Worm (Caenorhabditis elegans) whole organism, late embryonic: ENCODE data around the gene D2062.1.
"Not testable (repeated sequence)": the region's sequence is repeated elsewhere in the genome, so short reads cannot be mapped to it uniquely, and the experiment has no call there.

Experiments used
- C08G9.2 ChIP-seq: sonication (generic microtip); optimal IDR thresholded peaks from 2 replicates; lab custom pipeline; 2016; ENCODE audit warnings: mild to moderate bottlenecking, missing genetic modification characterization, moderate library complexity, missing compliant biosample characterization
- C38D4.7 ChIP-seq: fragments of 200-800 bp; sonication (Bioruptor generic); optimal IDR thresholded peaks from 2 replicates; lab custom pipeline; 2018; ENCODE audit warnings: mild to moderate bottlenecking, missing genetic modification characterization, moderate library complexity, missing compliant biosample characterization
- K02D7.2 ChIP-seq: sonication (generic microtip); optimal IDR thresholded peaks from 2 replicates; lab custom pipeline; 2017; ENCODE audit warnings: mild to moderate bottlenecking, missing genetic modification characterization, missing compliant biosample characterization
- K09A11.1 ChIP-seq: sonication (generic microtip); optimal IDR thresholded peaks from 2 replicates; lab custom pipeline; 2017; ENCODE audit warnings: antibody characterized with exemption, mild to moderate bottlenecking, missing genetic modification characterization, missing compliant biosample characterization; ENCODE audit not compliant: insufficient read depth
- ahr-1 ChIP-seq: sonication (generic microtip); optimal IDR thresholded peaks from 2 replicates; lab custom pipeline; 2016; ENCODE audit warnings: missing genetic modification characterization, missing compliant biosample characterization
- ceh-14 ChIP-seq: sonication (generic microtip); optimal IDR thresholded peaks from 2 replicates; lab custom pipeline; 2016; ENCODE audit warnings: missing genotype, missing genetic modification characterization, missing compliant biosample characterization
- ceh-2 ChIP-seq: sonication (generic microtip); optimal IDR thresholded peaks from 2 replicates; lab custom pipeline; 2016; ENCODE audit warnings: missing genotype, missing genetic modification characterization, missing compliant biosample characterization
- ceh-24 ChIP-seq: sonication (generic microtip); optimal IDR thresholded peaks from 2 replicates; lab custom pipeline; 2016; ENCODE audit warnings: mild to moderate bottlenecking, missing genetic modification characterization, missing compliant biosample characterization
- ceh-30 ChIP-seq: fragments of 150-350 bp; optimal IDR thresholded peaks from 2 replicates; lab custom pipeline; 2014; ENCODE audit warnings: missing biosample characterization, missing genetic modification characterization
- ceh-34 ChIP-seq: sonication (generic microtip); optimal IDR thresholded peaks from 2 replicates; lab custom pipeline; 2016; ENCODE audit warnings: mild to moderate bottlenecking, missing genetic modification characterization, missing compliant biosample characterization
- ceh-45 ChIP-seq: fragments of 200-800 bp; sonication (Bioruptor generic); IDR thresholded peaks from 2 replicates; pipeline ENCODE4 v1.3.6; 2022; ENCODE audit warnings: missing genetic modification reagents, missing genetic modification characterization, missing compliant biosample characterization
- ceh-48 ChIP-seq: sonication (generic microtip); optimal IDR thresholded peaks from 2 replicates; lab custom pipeline; 2016; ENCODE audit warnings: missing genetic modification characterization, inconsistent platforms, missing compliant biosample characterization
- ceh-9 ChIP-seq: sonication (generic microtip); optimal IDR thresholded peaks from 2 replicates; lab custom pipeline; 2016; ENCODE audit warnings: mild to moderate bottlenecking, missing genetic modification characterization, inconsistent platforms, missing compliant biosample characterization
- elt-4 ChIP-seq: sonication (generic microtip); optimal IDR thresholded peaks from 2 replicates; lab custom pipeline; 2016; ENCODE audit warnings: missing genetic modification characterization, missing compliant biosample characterization
- ets-4 ChIP-seq: sonication (generic microtip); optimal IDR thresholded peaks from 2 replicates; lab custom pipeline; 2016; ENCODE audit warnings: missing genetic modification characterization, missing compliant biosample characterization
- eyg-1 ChIP-seq: sonication (generic microtip); optimal IDR thresholded peaks from 2 replicates; lab custom pipeline; 2016; ENCODE audit warnings: missing genotype, missing genetic modification characterization, missing compliant biosample characterization
- gmeb-2 ChIP-seq: sonication (generic microtip); optimal IDR thresholded peaks from 2 replicates; lab custom pipeline; 2016; ENCODE audit warnings: missing genetic modification characterization, inconsistent platforms, missing compliant biosample characterization
- hlh-13 ChIP-seq: fragments of 200-800 bp; sonication (Bioruptor generic); optimal IDR thresholded peaks from 2 replicates; lab custom pipeline; 2018; ENCODE audit warnings: mild to moderate bottlenecking, missing genetic modification characterization, missing compliant biosample characterization
- hlh-30 ChIP-seq: sonication (generic microtip); optimal IDR thresholded peaks from 2 replicates; lab custom pipeline; 2017; ENCODE audit warnings: antibody characterized with exemption, missing genetic modification characterization, missing compliant biosample characterization; ENCODE audit not compliant: insufficient read depth
- hlh-6 ChIP-seq: sonication (generic microtip); optimal IDR thresholded peaks from 2 replicates; lab custom pipeline; 2016; ENCODE audit warnings: missing genotype, missing genetic modification characterization, missing compliant biosample characterization
- hlh-8 ChIP-seq: sonication (generic microtip); optimal IDR thresholded peaks from 2 replicates; lab custom pipeline; 2016; ENCODE audit warnings: missing genotype, missing genetic modification characterization, missing compliant biosample characterization
- lin-11 ChIP-seq: fragments of 200-800 bp; sonication (Bioruptor generic); optimal IDR thresholded peaks from 2 replicates; lab custom pipeline; 2018; ENCODE audit warnings: mild to moderate bottlenecking, missing genetic modification characterization, missing compliant biosample characterization
- nhr-11 ChIP-seq: fragments of 150-350 bp; optimal IDR thresholded peaks from 2 replicates; lab custom pipeline; 2014; ENCODE audit warnings: missing biosample characterization, missing genetic modification characterization
- pat-9 ChIP-seq: fragments of 200-800 bp; sonication (Bioruptor generic); optimal IDR thresholded peaks from 2 replicates; lab custom pipeline; 2018; ENCODE audit warnings: mild to moderate bottlenecking, missing genetic modification characterization, moderate library complexity, missing compliant biosample characterization
- pax-1 ChIP-seq: fragments of 150-350 bp; optimal IDR thresholded peaks from 2 replicates; lab custom pipeline; 2014; ENCODE audit warnings: missing biosample characterization, missing genetic modification characterization
- pha-4 ChIP-seq: fragments of 150-350 bp; optimal IDR thresholded peaks from 2 replicates; lab custom pipeline; 2018; ENCODE audit warnings: missing biosample characterization, missing genetic modification reagents, missing genetic modification characterization
- pqm-1 ChIP-seq: sonication (generic microtip); optimal IDR thresholded peaks from 2 replicates; lab custom pipeline; 2016; ENCODE audit warnings: missing genetic modification characterization, missing compliant biosample characterization
- pros-1 ChIP-seq: fragments of 150-350 bp; optimal IDR thresholded peaks from 2 replicates; lab custom pipeline; 2014; ENCODE audit warnings: missing biosample characterization, missing genetic modification reagents, missing genetic modification characterization
- ref-2 ChIP-seq: sonication (generic microtip); optimal IDR thresholded peaks from 2 replicates; lab custom pipeline; 2016; ENCODE audit warnings: missing genetic modification characterization, missing compliant biosample characterization
- ttx-3 ChIP-seq: sonication (generic microtip); optimal IDR thresholded peaks from 2 replicates; lab custom pipeline; 2016; ENCODE audit warnings: missing genetic modification reagents, missing genetic modification characterization, missing compliant biosample characterization
- unc-3 ChIP-seq, 2 experiments: fragments of 200-800 bp in 1 of 2; sonication (Bioruptor generic) in 1 of 2; sonication (generic microtip) in 1 of 2; conservative IDR thresholded peaks in 1 of 2; optimal IDR thresholded peaks in 1 of 2; 2 replicates each; pipeline versions ENCODE4 v1.3.6 to Lab custom; 2016 to 2022; ENCODE audit warnings: missing compliant biosample characterization in 2 of 2, missing genetic modification characterization in 2 of 2, missing genetic modification reagents in 1 of 2
- unc-42 ChIP-seq: sonication (generic microtip); optimal IDR thresholded peaks from 2 replicates; lab custom pipeline; 2016; ENCODE audit warnings: missing genotype, missing genetic modification characterization, missing compliant biosample characterization
- zip-5 ChIP-seq: sonication (generic microtip); optimal IDR thresholded peaks from 2 replicates; lab custom pipeline; 2016; ENCODE audit warnings: missing genetic modification characterization, missing compliant biosample characterization

The D2062.1 gene

ce11 chrII:2616634-2617033 lies 14.6 kb upstream of the D2062.1 start, which contains the start of gene msrp-5:
Gene msrp-5, plus strand, starts transcription at chrII:2616934.
- TF ChIP-seq ref-2 (tag; lab: Kevin White, UChicago); pqm-1; ceh-2 (tag; lab: Kevin White, UChicago): not testable (repeated sequence)

- not testable (repeated sequence) for TF ChIP-seq ceh-48, ceh-24, eyg-1 (tag; lab: Kevin White, UChicago)
These were observed 12.1 kb upstream of the D2062.1 start, which contains the start of gene msrp-6 for ce11 chrII:2619148-2619547. Gene msrp-6, plus strand, starts transcription at chrII:2619448.

- TF ChIP-seq pat-9 (tag; lab: Kevin White, UChicago): no peak
- TF ChIP-seq K02D7.2 (tag; lab: Kevin White, UChicago): no peak
- TF ChIP-seq K09A11.1 (tag; lab: Kevin White, UChicago): no peak
- no peak for TF ChIP-seq ttx-3 (tag; lab: Kevin White, UChicago)
- TF ChIP-seq ceh-34 (tag; lab: Kevin White, UChicago): no peak
- no peak for TF ChIP-seq C38D4.7 (GFP tag; lab: Kevin White, UChicago)
- no peak for TF ChIP-seq zip-5
- TF ChIP-seq hlh-6 (tag; lab: Kevin White, UChicago): no peak
- no peak for TF ChIP-seq C08G9.2 (tag; lab: Kevin White, UChicago)
- TF ChIP-seq gmeb-2 (tag; lab: Kevin White, UChicago): no peak
- no peak for TF ChIP-seq unc-42 (tag; lab: Kevin White, UChicago)
- no peak for TF ChIP-seq ceh-24 (tag; lab: Kevin White, UChicago)
- no peak for TF ChIP-seq hlh-30
- no peak for TF ChIP-seq hlh-8 (tag; lab: Kevin White, UChicago)
- no peak for TF ChIP-seq nhr-11
- TF ChIP-seq ahr-1 (tag; lab: Kevin White, UChicago): no peak
- no peak for TF ChIP-seq ceh-9 (tag; lab: Kevin White, UChicago)
- no peak for TF ChIP-seq lin-11 (tag; lab: Kevin White, UChicago)
- TF ChIP-seq, all 69 proteins: peak for 0
These were observed 8.8 kb upstream of the D2062.1 start, which contains the start of gene D2062.5 for ce11 chrII:2622480-2622879. Gene D2062.5, plus strand, starts transcription at chrII:2622780.

- TF ChIP-seq ceh-14 (tag; lab: Kevin White, UChicago); ceh-30 (tag; lab: Kevin White, UChicago); ceh-45 (GFP tag; lab: Robert Waterston, UW): not testable (repeated sequence)
These were observed 8.3 kb upstream of the D2062.1 start, which contains the start of gene D2062.4 for ce11 chrII:2622936-2623452. Gene D2062.4, plus strand, starts transcription at chrII:2623402.

ce11 chrII:2624792-2625191 lies 6.5 kb upstream of the D2062.1 start, which contains the start of gene lgc-28:
Gene lgc-28, plus strand, starts transcription at chrII:2625092.
- TF ChIP-seq unc-3 (GFP tag; conservative IDR thresholded peaks at IDR 0.05; lab: Robert Waterston, UW) (no peak), unc-3 (tag; optimal IDR thresholded peaks at IDR 0.05; lab: Kevin White, UChicago) (no peak), ceh-45 (GFP tag; lab: Robert Waterston, UW) (no peak), K02D7.2 (tag; lab: Kevin White, UChicago) (no peak), zip-5 (no peak), gmeb-2 (tag; lab: Kevin White, UChicago) (no peak)

- TF ChIP-seq ets-4 (tag; lab: Kevin White, UChicago) (no peak), hlh-6 (tag; lab: Kevin White, UChicago) (no peak), pax-1 (no peak), ceh-34 (tag; lab: Kevin White, UChicago) (no peak), hlh-13 (GFP tag; lab: Kevin White, UChicago) (no peak), pros-1 (tag; lab: Kevin White, UChicago) (no peak), elt-4 (tag; lab: Kevin White, UChicago) (no peak), pha-4 (tag; lab: Kevin White, UChicago) (no peak), ceh-2 (tag; lab: Kevin White, UChicago) (no peak)
- TF ChIP-seq, all 69 proteins: peak for 0
These were observed 4.0 kb upstream of the D2062.1 start, which contains the start of gene sri-71 for ce11 chrII:2627154-2627799. Gene sri-71, plus strand, starts transcription at chrII:2627749.
